Fruit fly (Drosophila melanogaster): ENCODE results near the gene CG16721.

CG16721 gene

DNA sequence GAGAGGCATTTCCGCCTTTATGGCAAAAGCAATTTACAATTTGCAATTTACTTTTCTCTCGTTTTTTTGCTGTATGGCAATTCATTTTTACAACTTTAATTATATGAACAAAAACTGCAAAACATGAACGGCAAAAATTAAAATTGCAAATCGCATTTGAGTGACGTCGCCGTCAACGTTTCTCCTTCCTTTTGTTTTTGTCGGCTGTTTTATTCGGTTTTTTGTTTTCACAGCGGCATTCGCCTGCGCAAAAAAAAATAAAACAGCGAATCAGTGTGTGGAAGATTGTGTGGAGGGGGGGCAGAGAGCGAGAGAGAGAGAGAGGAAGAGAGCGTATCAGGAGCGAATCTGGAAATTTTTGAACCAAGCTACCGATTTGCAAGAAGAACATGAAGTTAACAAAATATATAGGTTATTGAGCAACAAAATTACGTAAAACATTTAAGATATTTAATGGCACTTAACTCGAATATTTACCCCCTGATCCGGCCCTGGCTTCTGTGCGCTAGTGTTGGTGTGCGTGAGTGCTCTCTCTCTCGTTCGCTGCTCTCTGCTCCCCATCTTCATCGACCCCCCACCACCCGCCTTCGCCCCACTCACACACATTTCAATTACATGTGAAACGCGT is 38.9 kb downstream of the CG16721 start (continued):
- TF ChIP-seq Dip3 (GFP tag; optimal IDR thresholded peaks at IDR 0.05) (peak; percentile 98), CG6791 (GFP tag; IDR thresholded peaks at IDR 0.05; ENCODE audit: partially characterized antibody) (peak; percentile 82), B-H1 (GFP tag; IDR thresholded peaks at IDR 0.05) (peak; percentile 99), row (GFP tag; IDR thresholded peaks at IDR 0.05) (peak; percentile 100), CG1603 (tag; optimal IDR thresholded peaks at IDR 0.05) (peak; percentile 99), CG6765 (GFP tag; optimal IDR thresholded peaks at IDR 0.05) (peak; percentile 96), CG16813 (GFP tag; IDR thresholded peaks at IDR 0.05; ENCODE audit: partially characterized antibody) (peak; percentile 94), CG15011 (GFP tag; optimal IDR thresholded peaks at IDR 0.05) (peak; percentile 98), Antp (GFP tag; optimal IDR thresholded peaks at IDR 0.05) (peak; percentile 99), slp2 (GFP tag; optimal IDR thresholded peaks at IDR 0.05) (peak; percentile 98), CG7987 (GFP tag; optimal IDR thresholded peaks at IDR 0.05) (peak; percentile 95), CG7372 (GFP tag; IDR thresholded peaks at IDR 0.05) (peak; percentile 99), CG10462 (GFP tag; optimal IDR thresholded peaks at IDR 0.05) (peak; percentile 98), CG1024 (GFP tag; IDR thresholded peaks at IDR 0.05) (peak; percentile 97), NK7.1 (GFP tag; optimal IDR thresholded peaks at IDR 0.05) (peak; percentile 98), sr (GFP tag; IDR thresholded peaks at IDR 0.05) (peak; percentile 96), Nf-YC (tag; optimal IDR thresholded peaks at IDR 0.05) (peak; percentile 90), CG8089 (GFP tag; optimal IDR thresholded peaks at IDR 0.05) (peak; percentile 98), dpn (GFP tag; optimal IDR thresholded peaks at IDR 0.05) (peak; percentile 99), CG9609 (GFP tag; optimal IDR thresholded peaks at IDR 0.05) (peak; percentile 99), disco-r (GFP tag; optimal IDR thresholded peaks at IDR 0.05) (peak; percentile 98), croc (GFP tag; conservative IDR thresholded peaks at IDR 0.05) (peak; percentile 99), sqz (GFP tag; optimal IDR thresholded peaks at IDR 0.05) (peak; percentile 99), psq (GFP tag; optimal IDR thresholded peaks at IDR 0.05) (peak; percentile 97), ap (GFP tag; IDR thresholded peaks at IDR 0.05) (peak; percentile 99), HLHmδ (GFP tag; optimal IDR thresholded peaks at IDR 0.05) (no peak), fru (optimal IDR thresholded peaks at IDR 0.05) (no peak), CG4404 (GFP tag; IDR thresholded peaks at IDR 0.05) (peak; percentile 99), gsb (GFP tag; IDR thresholded peaks at IDR 0.05) (peak; percentile 99), onecut (GFP tag; IDR thresholded peaks at IDR 0.05) (peak; percentile 97), CG3995 (GFP tag; optimal IDR thresholded peaks at IDR 0.05) (peak; percentile 84), CG14860 (GFP tag; IDR thresholded peaks at IDR 0.05; ENCODE audit: partially characterized antibody) (peak; percentile 84), CG2202 (tag; optimal IDR thresholded peaks at IDR 0.05) (peak; percentile 93), ttk (GFP tag; IDR thresholded peaks at IDR 0.05) (peak; percentile 99), E2f2 (GFP tag; IDR thresholded peaks at IDR 0.05) (peak; percentile 89), pnt (GFP tag; optimal IDR thresholded peaks at IDR 0.05) (peak; percentile 99), CG6254 (GFP tag; optimal IDR thresholded peaks at IDR 0.05) (peak; percentile 93), CG3838 (GFP tag; optimal IDR thresholded peaks at IDR 0.05) (peak; percentile 95), ftz-f1 (GFP tag; optimal IDR thresholded peaks at IDR 0.05) (peak; percentile 96), Dfd (GFP tag; optimal IDR thresholded peaks at IDR 0.05) (peak in 1 of 2 experiments; percentile 54), CG6272 (GFP tag; IDR thresholded peaks at IDR 0.05) (peak; percentile 98), vfl (GFP tag; optimal IDR thresholded peaks at IDR 0.05) (peak; percentile 95), CG31388 (GFP tag; optimal IDR thresholded peaks at IDR 0.05) (peak; percentile 97), HHEX (GFP tag; optimal IDR thresholded peaks at IDR 0.05) (peak; percentile 99), Dbx (GFP tag; IDR thresholded peaks at IDR 0.05) (peak; percentile 100), CG18476 (GFP tag; optimal IDR thresholded peaks at IDR 0.05) (peak; percentile 96), Stat92E (GFP tag; optimal IDR thresholded peaks at IDR 0.05) (peak in 1 of 3 experiments; percentile 94), zf30C (GFP tag; optimal IDR thresholded peaks at IDR 0.05) (peak; percentile 31), Rx (GFP tag; IDR thresholded peaks at IDR 0.05) (peak; percentile 99), lmd (GFP tag; IDR thresholded peaks at IDR 0.05) (peak; percentile 100), klu (GFP tag; IDR thresholded peaks at IDR 0.05) (peak; percentile 99)
